Worm (Caenorhabditis elegans) whole organism, late embryonic: ENCODE data around the gene T08D2.8.
"Not testable (repeated sequence)": the region's sequence is repeated elsewhere in the genome, so short reads cannot be mapped to it uniquely, and the experiment has no call there.

Experiments
- C08G9.2 ChIP-seq: sonication (generic microtip); optimal IDR thresholded peaks from 2 replicates; lab custom pipeline; 2016; ENCODE audit warnings: mild to moderate bottlenecking, missing genetic modification characterization, moderate library complexity, missing compliant biosample characterization
- C38D4.7 ChIP-seq: fragments of 200-800 bp; sonication (Bioruptor generic); optimal IDR thresholded peaks from 2 replicates; lab custom pipeline; 2018; ENCODE audit warnings: mild to moderate bottlenecking, missing genetic modification characterization, moderate library complexity, missing compliant biosample characterization
- K09A11.1 ChIP-seq: sonication (generic microtip); optimal IDR thresholded peaks from 2 replicates; lab custom pipeline; 2017; ENCODE audit warnings: antibody characterized with exemption, mild to moderate bottlenecking, missing genetic modification characterization, missing compliant biosample characterization; ENCODE audit not compliant: insufficient read depth
- T23F11.4 ChIP-seq: fragments of 200-800 bp; sonication (Bioruptor generic); optimal IDR thresholded peaks from 2 replicates; lab custom pipeline; 2018; ENCODE audit warnings: mild to moderate bottlenecking, missing genetic modification characterization, missing compliant biosample characterization
- ahr-1 ChIP-seq: sonication (generic microtip); optimal IDR thresholded peaks from 2 replicates; lab custom pipeline; 2016; ENCODE audit warnings: missing genetic modification characterization, missing compliant biosample characterization
- ama-1 ChIP-seq: fragments of 150-350 bp; optimal IDR thresholded peaks from 2 replicates; lab custom pipeline; 2014
- ceh-18 ChIP-seq: sonication (generic microtip); optimal IDR thresholded peaks from 2 replicates; lab custom pipeline; 2016; ENCODE audit warnings: missing genetic modification characterization, missing compliant biosample characterization
- ceh-19 ChIP-seq: fragments of 200-800 bp; sonication (Bioruptor generic); optimal IDR thresholded peaks from 2 replicates; lab custom pipeline; 2018; ENCODE audit warnings: mild to moderate bottlenecking, missing genetic modification characterization, missing compliant biosample characterization
- ceh-2 ChIP-seq: sonication (generic microtip); optimal IDR thresholded peaks from 2 replicates; lab custom pipeline; 2016; ENCODE audit warnings: missing genotype, missing genetic modification characterization, missing compliant biosample characterization
- ceh-30 ChIP-seq: fragments of 150-350 bp; optimal IDR thresholded peaks from 2 replicates; lab custom pipeline; 2014; ENCODE audit warnings: missing biosample characterization, missing genetic modification characterization
- ceh-34 ChIP-seq: sonication (generic microtip); optimal IDR thresholded peaks from 2 replicates; lab custom pipeline; 2016; ENCODE audit warnings: mild to moderate bottlenecking, missing genetic modification characterization, missing compliant biosample characterization
- ceh-45 ChIP-seq: fragments of 200-800 bp; sonication (Bioruptor generic); IDR thresholded peaks from 2 replicates; pipeline ENCODE4 v1.3.6; 2022; ENCODE audit warnings: missing genetic modification reagents, missing genetic modification characterization, missing compliant biosample characterization
- ceh-9 ChIP-seq: sonication (generic microtip); optimal IDR thresholded peaks from 2 replicates; lab custom pipeline; 2016; ENCODE audit warnings: mild to moderate bottlenecking, missing genetic modification characterization, inconsistent platforms, missing compliant biosample characterization
- che-1 ChIP-seq: sonication (generic microtip); optimal IDR thresholded peaks from 2 replicates; lab custom pipeline; 2016; ENCODE audit warnings: mild to moderate bottlenecking, missing genetic modification characterization, missing compliant biosample characterization
- dmd-4 ChIP-seq: sonication (generic microtip); optimal IDR thresholded peaks from 2 replicates; lab custom pipeline; 2016; ENCODE audit warnings: borderline replicate concordance, missing genetic modification characterization, missing compliant biosample characterization
- eyg-1 ChIP-seq: sonication (generic microtip); optimal IDR thresholded peaks from 2 replicates; lab custom pipeline; 2016; ENCODE audit warnings: missing genotype, missing genetic modification characterization, missing compliant biosample characterization
- fkh-6 ChIP-seq: sonication (generic microtip); optimal IDR thresholded peaks from 2 replicates; lab custom pipeline; 2016; ENCODE audit warnings: missing genetic modification characterization, missing compliant biosample characterization
- hlh-13 ChIP-seq: fragments of 200-800 bp; sonication (Bioruptor generic); optimal IDR thresholded peaks from 2 replicates; lab custom pipeline; 2018; ENCODE audit warnings: mild to moderate bottlenecking, missing genetic modification characterization, missing compliant biosample characterization
- lim-6 ChIP-seq: sonication (generic microtip); optimal IDR thresholded peaks from 2 replicates; lab custom pipeline; 2016; ENCODE audit warnings: missing genetic modification characterization, missing compliant biosample characterization
- lin-11 ChIP-seq: fragments of 200-800 bp; sonication (Bioruptor generic); optimal IDR thresholded peaks from 2 replicates; lab custom pipeline; 2018; ENCODE audit warnings: mild to moderate bottlenecking, missing genetic modification characterization, missing compliant biosample characterization
- npax-4 ChIP-seq: sonication (generic microtip); optimal IDR thresholded peaks from 2 replicates; lab custom pipeline; 2016; ENCODE audit warnings: missing genetic modification characterization, missing compliant biosample characterization
- odd-2 ChIP-seq: sonication (generic microtip); optimal IDR thresholded peaks from 2 replicates; lab custom pipeline; 2017; ENCODE audit warnings: antibody characterized with exemption, mild to moderate bottlenecking, missing genetic modification characterization, missing compliant biosample characterization
- pax-1 ChIP-seq: fragments of 150-350 bp; optimal IDR thresholded peaks from 2 replicates; lab custom pipeline; 2014; ENCODE audit warnings: missing biosample characterization, missing genetic modification characterization
- pros-1 ChIP-seq: fragments of 150-350 bp; optimal IDR thresholded peaks from 2 replicates; lab custom pipeline; 2014; ENCODE audit warnings: missing biosample characterization, missing genetic modification reagents, missing genetic modification characterization
- sox-4 ChIP-seq: sonication (generic microtip); optimal IDR thresholded peaks from 2 replicates; lab custom pipeline; 2017; ENCODE audit warnings: mild to moderate bottlenecking, missing genetic modification characterization, inconsistent platforms, missing compliant biosample characterization
- syd-9 ChIP-seq: sonication (generic microtip); optimal IDR thresholded peaks from 2 replicates; lab custom pipeline; 2016; ENCODE audit warnings: mild to moderate bottlenecking, missing genetic modification characterization, moderate library complexity, missing compliant biosample characterization
- tbx-2 ChIP-seq: sonication (generic microtip); optimal IDR thresholded peaks from 2 replicates; lab custom pipeline; 2016; ENCODE audit warnings: missing genetic modification characterization, missing compliant biosample characterization
- tbx-7 ChIP-seq: sonication (generic microtip); optimal IDR thresholded peaks from 2 replicates; lab custom pipeline; 2016; ENCODE audit warnings: missing genotype, missing genetic modification characterization, missing compliant biosample characterization
- ttx-3 ChIP-seq: sonication (generic microtip); optimal IDR thresholded peaks from 2 replicates; lab custom pipeline; 2016; ENCODE audit warnings: missing genetic modification reagents, missing genetic modification characterization, missing compliant biosample characterization
- unc-3 ChIP-seq, 2 experiments: fragments of 200-800 bp in 1 of 2; sonication (Bioruptor generic) in 1 of 2; sonication (generic microtip) in 1 of 2; conservative IDR thresholded peaks in 1 of 2; optimal IDR thresholded peaks in 1 of 2; 2 replicates each; pipeline versions ENCODE4 v1.3.6 to Lab custom; 2016 to 2022; ENCODE audit warnings: missing compliant biosample characterization in 2 of 2, missing genetic modification characterization in 2 of 2, missing genetic modification reagents in 1 of 2
- ztf-16 ChIP-seq: sonication (generic microtip); optimal IDR thresholded peaks from 2 replicates; lab custom pipeline; 2017; ENCODE audit warnings: missing genetic modification characterization, missing compliant biosample characterization

T08D2.8 gene

ce11 chrX:192534-192933 lies at the start of gene T08D2.8:
Gene T08D2.8, plus strand, starts transcription at chrX:192834.
- TF ChIP-seq ceh-19 (GFP tag; lab: Kevin White, UChicago), result no peak
- no peak for TF ChIP-seq ahr-1 (tag; lab: Kevin White, UChicago)
- no peak for TF ChIP-seq tbx-2
- TF ChIP-seq, all 69 proteins: peak for 0

DNA sequence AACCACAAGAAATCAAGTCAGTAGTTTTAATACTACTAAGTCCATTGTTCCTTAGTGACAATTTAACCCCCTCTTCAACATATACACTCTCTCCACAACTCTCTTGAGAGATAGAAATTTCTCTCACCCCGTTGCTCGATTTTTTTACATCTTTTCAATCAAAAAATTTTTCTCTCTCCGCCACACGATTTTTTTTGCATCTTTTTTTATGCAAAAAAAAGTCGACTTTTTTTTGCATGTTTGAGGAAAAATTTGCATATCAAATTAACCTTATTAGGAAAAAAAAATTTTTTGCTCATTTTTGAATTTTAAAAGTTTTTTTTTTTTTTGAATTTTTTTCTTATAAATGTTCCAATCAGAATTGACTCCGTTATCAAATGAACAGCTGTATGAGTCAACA lies 45.8 kb upstream of the T08D2.8 start:
- TF ChIP-seq K09A11.1, result no peak
- no peak for TF ChIP-seq unc-3 (GFP tag; conservative IDR thresholded peaks at IDR 0.05; lab: Robert Waterston, UW)
- TF ChIP-seq unc-3 (tag; optimal IDR thresholded peaks at IDR 0.05; lab: Kevin White, UChicago), result no peak
- no peak for TF ChIP-seq ttx-3 (tag; lab: Kevin White, UChicago)
- no peak for TF ChIP-seq ceh-45 (GFP tag; lab: Robert Waterston, UW)
- no peak for TF ChIP-seq eyg-1
- peak; percentile 95 for TF ChIP-seq ceh-18 (tag; lab: Kevin White, UChicago)
- no peak for TF ChIP-seq hlh-13 (GFP tag; lab: Kevin White, UChicago)

ce11 chrX:147824-148223 lies 44.8 kb upstream of the T08D2.8 start, which contains the start of gene Y73B3A.11:
Gene Y73B3A.11, plus strand, starts transcription at chrX:148124.
- TF ChIP-seq tbx-7 (tag; lab: Kevin White, UChicago) (no peak), pros-1 (tag; lab: Kevin White, UChicago) (no peak), lin-11 (tag; lab: Kevin White, UChicago) (no peak), unc-3 (GFP tag; conservative IDR thresholded peaks at IDR 0.05; lab: Robert Waterston, UW) (no peak), unc-3 (tag; optimal IDR thresholded peaks at IDR 0.05; lab: Kevin White, UChicago) (no peak), fkh-6 (no peak), ceh-30 (tag; lab: Kevin White, UChicago) (no peak), hlh-13 (GFP tag; lab: Kevin White, UChicago) (no peak), che-1 (no peak), ceh-34 (tag; lab: Kevin White, UChicago) (no peak), T23F11.4 (GFP tag; lab: Kevin White, UChicago) (no peak), syd-9 (tag; lab: Kevin White, UChicago) (no peak)

DNA sequence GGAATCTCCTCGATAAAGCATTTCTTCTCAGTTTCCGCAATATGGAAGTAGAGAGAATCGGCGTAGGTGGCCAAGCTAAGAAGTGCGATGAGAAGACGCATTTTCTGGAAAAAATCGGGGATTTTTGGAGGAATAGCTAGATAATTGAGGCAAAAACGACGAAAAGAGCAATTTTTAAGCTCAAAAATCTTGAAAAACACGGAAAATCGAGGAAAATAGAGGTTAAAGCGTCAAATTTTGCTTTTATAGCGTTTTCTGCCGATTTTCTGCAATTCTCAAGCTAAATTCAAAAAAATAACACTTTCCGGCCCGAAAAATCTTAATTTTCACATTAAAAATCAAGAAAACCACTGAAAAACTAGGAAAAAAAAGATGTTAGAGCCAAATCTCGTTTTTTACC lies 29.6 kb upstream of the T08D2.8 start, which contains the start of gene tmed-12:
TSS of gene tmed-12 (minus strand) at position 101 of the 400 bp plus-strand sequence.
- TF ChIP-seq odd-2 (tag; lab: Kevin White, UChicago); pros-1 (tag; lab: Kevin White, UChicago); ceh-19 (GFP tag; lab: Kevin White, UChicago): not testable (repeated sequence)

DNA sequence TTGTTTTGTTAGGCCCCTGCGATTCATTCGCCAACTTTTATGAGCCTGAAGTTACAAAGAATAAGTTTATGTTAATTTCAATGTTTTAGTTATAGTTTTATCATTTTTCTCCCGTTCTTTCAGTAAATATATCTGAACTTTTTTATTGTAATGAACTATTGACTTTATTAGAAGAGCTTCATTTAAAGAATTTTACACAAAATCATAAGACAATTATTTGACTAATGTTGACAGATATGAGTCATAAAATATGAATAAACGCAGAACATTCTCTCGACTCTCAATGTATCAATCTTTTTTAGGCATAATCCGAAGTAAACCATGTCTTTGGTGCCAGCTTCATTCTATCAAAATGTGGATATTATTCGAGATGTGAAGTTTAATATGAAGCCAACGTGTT lies 15.6 kb upstream of the T08D2.8 start, which contains the start of the genes T08D2.5 and T08D2.4:
TSS of gene T08D2.5 (plus strand) at position 301 of the 400 bp plus-strand sequence.
TSS of gene T08D2.4 (plus strand) at position 322 of the 400 bp plus-strand sequence.
- TF ChIP-seq lin-11 (tag; lab: Kevin White, UChicago) (no peak), npax-4 (tag; lab: Kevin White, UChicago) (no peak), ceh-30 (tag; lab: Kevin White, UChicago) (no peak), ceh-2 (tag; lab: Kevin White, UChicago) (no peak), ztf-16 (tag; lab: Kevin White, UChicago) (no peak), dmd-4 (no peak), sox-4 (tag; lab: Kevin White, UChicago) (no peak), lim-6 (tag; lab: Kevin White, UChicago) (no peak), C08G9.2 (tag; lab: Kevin White, UChicago) (no peak), pros-1 (tag; lab: Kevin White, UChicago) (no peak), pax-1 (tag; lab: Kevin White, UChicago) (no peak)

- not testable (repeated sequence) for TF ChIP-seq ama-1 (lab: Kevin White, UChicago); C38D4.7 (GFP tag; lab: Kevin White, UChicago); ceh-9 (tag; lab: Kevin White, UChicago)
Measured at ce11 chrX:182119-182741, 10.4 kb upstream of the T08D2.8 start, which contains the start of the genes T08D2.6 and chkr-1. Gene T08D2.6, minus strand, starts transcription at chrX:182169. Gene chkr-1, plus strand, starts transcription at chrX:182691.
